Worm (Caenorhabditis elegans) whole organism, L1 larva: ENCODE results near the gene mltn-8.

Experiments
- C04F5.9 ChIP-seq: sonication (generic microtip); optimal IDR thresholded peaks from 2 replicates; lab custom pipeline; 2016; ENCODE audit warnings: missing genetic modification characterization, missing compliant biosample characterization
- C16A3.4 ChIP-seq: fragments of 150-350 bp; optimal IDR thresholded peaks from 2 replicates; lab custom pipeline; 2014; ENCODE audit warnings: missing biosample characterization, missing genetic modification characterization
- aly-2 ChIP-seq: fragments of 150-350 bp; optimal IDR thresholded peaks from 2 replicates; lab custom pipeline; 2014; ENCODE audit warnings: missing biosample characterization, missing genetic modification characterization
- ceh-63 ChIP-seq: fragments of 200-800 bp; sonication (Bioruptor generic); optimal IDR thresholded peaks from 2 replicates; lab custom pipeline; 2018; ENCODE audit warnings: mild to moderate bottlenecking, missing genetic modification characterization, missing compliant biosample characterization
- efl-1 ChIP-seq, 4 experiments: fragments of 150-350 bp; optimal IDR thresholded peaks in 3 of 4; peaks in 1 of 4; 1 replicate in 1 of 4; 2 replicates in 3 of 4; lab custom pipeline; 2014; ENCODE audit warnings: missing biosample characterization in 2 of 4, missing genetic modification characterization in 2 of 4, missing genetic modification reagents in 2 of 4
- efl-3 ChIP-seq: fragments of 200-800 bp; sonication (Bioruptor generic); optimal IDR thresholded peaks from 2 replicates; lab custom pipeline; 2018; ENCODE audit warnings: mild to moderate bottlenecking, missing genetic modification characterization, missing compliant biosample characterization
- egl-27 ChIP-seq, 2 experiments: fragments of 150-350 bp in 1 of 2; sonication (generic microtip); optimal IDR thresholded peaks; 3 replicates each; lab custom pipeline; 2017 to 2018; ENCODE audit warnings: missing biosample characterization in 2 of 2, missing genetic modification characterization in 2 of 2, missing genetic modification reagents in 2 of 2
- elt-3 ChIP-seq, 6 experiments: fragments of 150-350 bp in 1 of 6; sonication (generic microtip); optimal IDR thresholded peaks; 2 replicates each; lab custom pipeline; 2017 to 2018; ENCODE audit warnings: missing biosample characterization in 6 of 6, missing genetic modification characterization in 6 of 6, inconsistent platforms in 1 of 6
- ets-5 ChIP-seq: fragments of 200-800 bp; sonication (Bioruptor generic); IDR thresholded peaks from 2 replicates; pipeline ENCODE4 v1.3.6; 2022; ENCODE audit warnings: missing genetic modification characterization, missing compliant biosample characterization
- fkh-4 ChIP-seq: sonication (generic microtip); optimal IDR thresholded peaks from 2 replicates; lab custom pipeline; 2016; ENCODE audit warnings: missing compliant biosample characterization, missing genetic modification characterization, borderline replicate concordance
- fos-1 ChIP-seq: fragments of 150-350 bp; optimal IDR thresholded peaks from 2 replicates; lab custom pipeline; 2014; ENCODE audit warnings: missing biosample characterization, missing genetic modification characterization
- hlh-4 ChIP-seq: sonication (generic microtip); optimal IDR thresholded peaks from 2 replicates; lab custom pipeline; 2016; ENCODE audit warnings: mild to moderate bottlenecking, missing genetic modification characterization, missing compliant biosample characterization
- irx-1 ChIP-seq: sonication (generic microtip); optimal IDR thresholded peaks from 2 replicates; lab custom pipeline; 2016; ENCODE audit warnings: missing genetic modification characterization, missing compliant biosample characterization
- lin-14 ChIP-seq: fragments of 200-800 bp; sonication (Bioruptor generic); optimal IDR thresholded peaks from 2 replicates; lab custom pipeline; 2018; ENCODE audit warnings: mild to moderate bottlenecking, missing genetic modification characterization, moderate library complexity, missing compliant biosample characterization
- lin-35 ChIP-seq, 2 experiments: fragments of 150-350 bp; optimal IDR thresholded peaks; 2 replicates each; lab custom pipeline; 2014; ENCODE audit warnings: missing biosample characterization in 2 of 2, missing genetic modification characterization in 2 of 2, missing genetic modification reagents in 2 of 2
- lir-3 ChIP-seq: sonication (generic microtip); optimal IDR thresholded peaks from 2 replicates; lab custom pipeline; 2016; ENCODE audit warnings: mild to moderate bottlenecking, missing genetic modification characterization, moderate library complexity, missing compliant biosample characterization; ENCODE audit not compliant: poor library complexity
- mdl-1 ChIP-seq, 2 experiments: fragments of 150-350 bp; optimal IDR thresholded peaks; 2 replicates each; lab custom pipeline; 2014 to 2017; ENCODE audit warnings: missing biosample characterization in 2 of 2, missing genetic modification characterization in 2 of 2, inconsistent platforms in 1 of 2
- nhr-11 ChIP-seq: fragments of 150-350 bp; optimal IDR thresholded peaks from 2 replicates; lab custom pipeline; 2014; ENCODE audit warnings: missing biosample characterization, missing genetic modification characterization
- nhr-12 ChIP-seq: sonication (generic microtip); optimal IDR thresholded peaks from 2 replicates; lab custom pipeline; 2017; ENCODE audit warnings: missing biosample characterization, missing genetic modification characterization
- nhr-19 ChIP-seq: fragments of 200-800 bp; sonication (Bioruptor generic); conservative IDR thresholded peaks from 2 replicates; pipeline ENCODE4 v1.3.6; 2022; ENCODE audit warnings: missing genetic modification characterization, missing compliant biosample characterization
- nhr-71 ChIP-seq: sonication (generic microtip); optimal IDR thresholded peaks from 2 replicates; lab custom pipeline; 2016; ENCODE audit warnings: mild to moderate bottlenecking, missing genetic modification characterization, moderate library complexity, missing compliant biosample characterization
- nhr-84 ChIP-seq: sonication (generic microtip); optimal IDR thresholded peaks from 2 replicates; lab custom pipeline; 2017; ENCODE audit warnings: missing biosample characterization, missing genetic modification characterization
- nhr-85 ChIP-seq: sonication (generic microtip); peaks from one replicate; lab custom pipeline; 2016; ENCODE audit warnings: missing genetic modification characterization, inconsistent platforms, missing compliant biosample characterization
- rnt-1 ChIP-seq: sonication (generic microtip); optimal IDR thresholded peaks from 2 replicates; lab custom pipeline; 2016; ENCODE audit warnings: mild to moderate bottlenecking, missing genetic modification characterization, moderate library complexity, missing compliant biosample characterization
- snpc-4 ChIP-seq: fragments of 150-350 bp; optimal IDR thresholded peaks from 2 replicates; lab custom pipeline; 2014; ENCODE audit warnings: missing biosample characterization, missing genetic modification characterization
- snu-23 ChIP-seq: sonication (generic microtip); optimal IDR thresholded peaks from 2 replicates; lab custom pipeline; 2016; ENCODE audit warnings: missing genetic modification characterization, missing compliant biosample characterization
- sup-37 ChIP-seq: fragments of 200-800 bp; sonication (Bioruptor generic); optimal IDR thresholded peaks from 2 replicates; lab custom pipeline; 2018; ENCODE audit warnings: mild to moderate bottlenecking, missing genetic modification characterization, missing compliant biosample characterization
- unc-30 ChIP-seq: sonication (generic microtip); optimal IDR thresholded peaks from 2 replicates; lab custom pipeline; 2017; ENCODE audit warnings: missing biosample characterization, missing genetic modification characterization
- unc-86 ChIP-seq: sonication (generic microtip); optimal IDR thresholded peaks from 2 replicates; lab custom pipeline; 2016; ENCODE audit warnings: missing genetic modification characterization, missing compliant biosample characterization

mltn-8 gene

DNA sequence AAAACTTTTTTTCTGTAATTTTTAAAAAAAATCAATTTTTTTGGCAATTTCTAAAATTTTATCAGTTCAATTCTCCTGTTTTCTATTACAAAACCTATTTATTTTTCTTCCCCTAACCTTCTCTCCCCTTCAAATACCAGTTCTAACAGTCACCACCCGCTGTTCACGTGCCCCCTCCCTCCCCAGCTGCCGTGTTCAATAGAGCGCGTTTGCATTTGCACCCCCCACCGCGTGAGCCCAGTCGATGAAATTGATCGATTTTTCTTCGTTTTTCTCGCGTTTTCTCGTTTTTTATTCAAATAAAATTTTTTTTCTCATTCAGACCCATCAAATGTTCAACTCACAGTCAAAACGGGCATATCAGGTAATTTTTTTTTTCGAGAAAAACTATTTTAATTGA, 31.0 kb downstream of the mltn-8 start, which contains the start of gene atg-9 (continued):
- TF ChIP-seq C04F5.9 (no peak), nhr-11 (tag; lab: Kevin White, UChicago) (no peak), mdl-1 (tag; optimal IDR thresholded peaks at IDR 0.05; lab: Kevin White, UChicago) (peak in 1 of 2 experiments; percentile 98), fos-1 (tag; lab: Kevin White, UChicago) (no peak), unc-30 (tag; lab: Kevin White, UChicago) (no peak), nhr-71 (tag; lab: Kevin White, UChicago) (peak; percentile 78), efl-1 (optimal IDR thresholded peaks at IDR 0.05; lab: Kevin White, UChicago) (peak; percentile 65 to 71), efl-1 (GFP tag; optimal IDR thresholded peaks at IDR 0.05 in 1 of 2; lab: Kevin White, UChicago) (peak; percentile 68 to 96), snpc-4 (tag; lab: Kevin White, UChicago) (peak; percentile 44)

DNA sequence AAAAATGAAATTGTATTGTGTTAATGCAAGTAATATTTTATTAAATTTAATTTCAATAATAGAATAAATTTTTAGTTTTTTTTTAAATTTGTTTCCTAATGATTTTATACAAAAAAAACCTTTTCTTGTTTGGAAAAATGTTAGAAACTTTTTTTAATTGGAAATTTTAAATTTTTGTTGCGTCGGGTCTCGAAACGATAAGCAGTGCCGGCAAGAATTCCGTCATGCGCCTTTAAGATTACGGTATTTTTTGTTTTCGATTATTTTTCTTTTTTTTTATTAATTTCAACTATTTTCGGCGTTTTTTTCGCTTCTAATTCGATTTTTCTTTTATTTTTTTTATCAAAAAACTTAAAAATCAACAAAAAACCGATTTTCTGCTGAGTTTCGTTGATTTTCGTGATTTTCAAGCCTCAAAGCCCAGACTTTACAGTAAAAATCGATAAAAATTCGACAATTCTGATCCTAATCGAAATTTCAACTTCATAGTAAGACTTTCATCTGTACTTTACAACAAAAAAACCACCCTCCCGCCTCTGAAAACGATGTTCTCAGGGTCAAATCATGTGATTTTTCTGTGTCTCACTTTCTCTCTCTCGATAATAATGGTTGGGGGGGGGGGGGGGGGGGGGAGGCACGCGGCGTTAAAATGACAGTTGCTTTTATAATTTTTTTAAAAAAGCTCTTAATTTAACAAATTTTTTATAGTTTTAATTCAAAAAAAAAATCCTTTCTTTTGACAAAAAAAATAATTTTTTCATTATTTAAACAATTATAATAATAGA, 32.3 kb downstream of the mltn-8 start:
- TF ChIP-seq lir-3: no peak
- peak in 1 of 2 experiments; percentile 24 for TF ChIP-seq lin-35 (GFP tag; optimal IDR thresholded peaks at IDR 0.05; lab: Kevin White, UChicago)
- no peak for TF ChIP-seq nhr-71 (tag; lab: Kevin White, UChicago)
- peak; percentile 75 for TF ChIP-seq nhr-85 (tag; lab: Kevin White, UChicago)
- no peak for TF ChIP-seq efl-1 (optimal IDR thresholded peaks at IDR 0.05; lab: Kevin White, UChicago)
- TF ChIP-seq efl-1 (GFP tag; optimal IDR thresholded peaks at IDR 0.05 in 1 of 2; lab: Kevin White, UChicago): peak in 1 of 2 experiments; percentile 73
- peak; percentile 20 for TF ChIP-seq nhr-19 (GFP tag; lab: Robert Waterston, UW)
- peak; percentile 91 for TF ChIP-seq lin-14 (GFP tag; lab: Kevin White, UChicago)
- TF ChIP-seq nhr-84 (tag; lab: Kevin White, UChicago): no peak
- peak; percentile 18 for TF ChIP-seq rnt-1 (tag; lab: Kevin White, UChicago)
- TF ChIP-seq ets-5 (GFP tag; lab: Robert Waterston, UW): no peak

DNA sequence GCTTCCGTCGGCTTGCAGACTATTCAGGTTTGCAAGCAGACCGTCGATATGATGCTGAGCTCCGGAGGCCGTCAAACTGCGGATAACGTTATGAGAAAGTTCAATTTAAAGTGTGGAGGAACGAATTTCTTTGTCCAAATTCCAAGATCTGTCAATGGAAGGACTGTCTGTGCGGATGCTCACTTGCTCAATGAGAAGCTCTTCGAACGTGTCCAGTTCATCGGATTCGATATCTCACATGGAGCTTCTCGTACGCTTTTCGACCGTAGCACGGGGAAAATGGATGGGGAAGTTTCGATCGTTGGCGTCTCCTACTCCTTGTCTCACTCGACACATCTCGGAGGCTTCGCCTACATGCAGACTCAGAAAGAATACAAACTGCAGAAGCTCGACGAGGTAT, 34.1 kb downstream of the mltn-8 start:
- TF ChIP-seq nhr-12 (tag; lab: Kevin White, UChicago) (no peak), ceh-63 (GFP tag; lab: Kevin White, UChicago) (no peak), C16A3.4 (tag; lab: Kevin White, UChicago) (no peak), efl-3 (no peak), snu-23 (no peak), nhr-85 (tag; lab: Kevin White, UChicago) (no peak), sup-37 (no peak), fkh-4 (tag; lab: Kevin White, UChicago) (no peak), mdl-1 (tag; optimal IDR thresholded peaks at IDR 0.05; lab: Kevin White, UChicago) (no peak), irx-1 (tag; lab: Kevin White, UChicago) (no peak)

DNA sequence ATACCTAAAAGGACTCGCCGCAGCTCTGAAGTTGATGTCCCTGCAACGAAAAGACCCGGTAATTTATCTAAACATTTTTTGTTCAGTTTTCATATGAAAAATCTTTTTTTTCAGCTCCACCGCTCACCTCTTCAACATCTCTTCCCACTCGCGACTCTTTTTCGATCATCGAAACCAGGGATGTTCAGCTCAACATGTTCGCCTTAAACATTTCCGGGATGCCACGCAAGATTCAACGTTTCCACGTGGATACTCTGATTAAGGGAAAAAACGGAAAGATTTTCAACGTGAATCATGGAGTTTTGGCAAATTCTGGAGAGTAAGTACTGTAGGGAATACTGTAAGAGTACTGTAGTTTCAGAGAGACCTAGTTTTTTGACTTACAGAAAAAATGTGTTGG, 36.5 kb downstream of the mltn-8 start:
- peak; percentile 6 for TF ChIP-seq nhr-85 (tag; lab: Kevin White, UChicago)
- TF ChIP-seq snu-23: no peak

DNA sequence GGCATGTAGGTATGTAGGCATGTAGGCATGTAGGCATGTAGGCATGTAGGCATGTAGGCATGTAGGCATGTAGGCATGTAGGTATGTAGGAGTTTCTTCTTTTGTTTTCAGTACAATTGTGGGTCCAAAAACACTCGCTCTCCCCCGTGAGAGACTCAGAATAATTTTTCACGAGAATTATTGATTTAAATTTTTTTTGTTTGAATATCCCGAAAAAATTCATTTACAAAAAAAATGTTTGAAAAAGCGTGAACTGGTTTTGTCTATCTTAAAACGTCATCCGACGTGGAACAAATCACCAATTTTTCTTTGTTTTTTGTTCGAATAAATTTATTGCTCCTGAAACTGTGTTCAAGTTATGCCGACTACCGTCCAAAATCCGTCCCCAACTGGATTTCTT, 37.0 kb downstream of the mltn-8 start, which contains the start of gene wago-10:
wago-10 (plus strand) TSS at position 301 of the 400 bp plus-strand sequence.
- TF ChIP-seq aly-2: no peak
- no peak for TF ChIP-seq egl-27 (tag; optimal IDR thresholded peaks at IDR 0.05; lab: Kevin White, UChicago)
- no peak for TF ChIP-seq nhr-71 (tag; lab: Kevin White, UChicago)
- TF ChIP-seq elt-3 (tag; optimal IDR thresholded peaks at IDR 0.05; lab: Kevin White, UChicago): no peak
- TF ChIP-seq fos-1 (tag; lab: Kevin White, UChicago): no peak
- TF ChIP-seq fkh-4 (tag; lab: Kevin White, UChicago): no peak
- no peak for TF ChIP-seq sup-37
- TF ChIP-seq, all 84 proteins: peak for 0

DNA sequence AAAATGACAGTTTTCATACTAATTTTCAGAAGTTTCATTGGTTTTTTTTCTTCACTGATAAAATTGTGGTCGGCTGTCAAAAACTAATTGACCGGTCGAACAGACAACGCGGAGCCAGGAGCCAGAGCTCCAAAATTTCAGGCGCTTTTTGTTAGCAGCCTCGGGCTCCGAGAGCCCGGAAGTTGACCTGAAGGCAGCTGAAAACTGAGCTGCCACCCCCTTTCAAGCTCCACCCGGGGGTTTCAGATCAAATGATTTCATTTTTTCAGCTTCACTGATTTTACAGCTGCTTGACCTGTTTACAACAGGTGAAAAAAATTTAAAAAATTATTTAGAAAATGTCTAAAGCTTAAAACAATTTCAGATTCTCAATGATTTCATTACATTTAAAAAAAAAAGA, 37.7 kb downstream of the mltn-8 start:
- no peak for TF ChIP-seq unc-86 (tag; lab: Kevin White, UChicago)
- TF ChIP-seq hlh-4: peak; percentile 78
